Worm (Caenorhabditis elegans): ENCODE measurements around the gene rabn-5.
A peak's percentile ranks its signal among the peaks of the same experiment; 100 is the strongest.

DNA sequence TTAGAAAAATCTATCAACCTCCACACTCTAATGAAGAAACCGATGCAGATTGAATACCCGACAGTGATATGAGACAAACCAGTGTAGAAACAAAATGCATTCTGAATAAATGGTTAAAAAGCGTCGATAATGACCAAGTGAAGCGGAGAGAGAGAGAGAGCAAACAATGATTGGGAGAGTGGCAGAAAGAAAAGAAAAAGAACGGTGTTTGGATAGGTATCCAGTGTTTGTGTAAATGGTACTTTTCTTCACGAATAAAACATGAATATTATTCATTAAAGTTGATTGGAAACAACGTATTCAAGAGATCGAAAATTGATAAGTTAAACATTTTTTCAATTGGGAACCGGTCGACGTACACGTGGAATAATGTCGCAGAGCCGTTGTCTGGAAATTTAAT is 5.1 kb downstream of the rabn-5 start, which contains the start of gene F01F1.15:
- TF ChIP-seq nhr-76 (tag; optimal IDR thresholded peaks at IDR 0.05) (no peak), pha-4 (tag; optimal IDR thresholded peaks at IDR 0.05) (peak; percentile 13), unc-39 (tag; optimal IDR thresholded peaks at IDR 0.05) (no peak), jun-1 (tag; optimal IDR thresholded peaks at IDR 0.05) (no peak), snpc-4 (tag; optimal IDR thresholded peaks at IDR 0.05) (no peak), lin-39 (tag; optimal IDR thresholded peaks at IDR 0.05) (no peak), nhr-25 (tag; optimal IDR thresholded peaks at IDR 0.05) (no peak)
